Worm (Caenorhabditis elegans) whole organism, L4 larva: ENCODE measurements around the gene npr-43.

ENCODE experiments used
- F49E8.2 ChIP-seq: sonication (generic microtip); optimal IDR thresholded peaks from 2 replicates; lab custom pipeline; 2016; ENCODE audit warnings: missing compliant biosample characterization, mild to moderate bottlenecking, missing genetic modification characterization, borderline replicate concordance
- daf-16 ChIP-seq, 3 experiments: sonication (generic microtip); optimal IDR thresholded peaks; 2 replicates each; lab custom pipeline; 2016 to 2017; ENCODE audit warnings: missing genetic modification characterization in 3 of 3, missing genetic modification reagents in 3 of 3, mild to moderate bottlenecking in 2 of 3, missing compliant biosample characterization in 2 of 3, missing biosample characterization in 1 of 3, moderate library complexity in 1 of 3
- lin-13 ChIP-seq: fragments of 150-350 bp; optimal IDR thresholded peaks from 2 replicates; lab custom pipeline; 2014; ENCODE audit warnings: missing biosample characterization, missing genetic modification reagents, missing genetic modification characterization
- nhr-25 ChIP-seq: sonication (generic microtip); optimal IDR thresholded peaks from 2 replicates; lab custom pipeline; 2017; ENCODE audit warnings: missing genetic modification characterization, mild to moderate bottlenecking, missing compliant biosample characterization, antibody characterized with exemption, moderate library complexity, borderline replicate concordance; ENCODE audit not compliant: insufficient read depth

DNA sequence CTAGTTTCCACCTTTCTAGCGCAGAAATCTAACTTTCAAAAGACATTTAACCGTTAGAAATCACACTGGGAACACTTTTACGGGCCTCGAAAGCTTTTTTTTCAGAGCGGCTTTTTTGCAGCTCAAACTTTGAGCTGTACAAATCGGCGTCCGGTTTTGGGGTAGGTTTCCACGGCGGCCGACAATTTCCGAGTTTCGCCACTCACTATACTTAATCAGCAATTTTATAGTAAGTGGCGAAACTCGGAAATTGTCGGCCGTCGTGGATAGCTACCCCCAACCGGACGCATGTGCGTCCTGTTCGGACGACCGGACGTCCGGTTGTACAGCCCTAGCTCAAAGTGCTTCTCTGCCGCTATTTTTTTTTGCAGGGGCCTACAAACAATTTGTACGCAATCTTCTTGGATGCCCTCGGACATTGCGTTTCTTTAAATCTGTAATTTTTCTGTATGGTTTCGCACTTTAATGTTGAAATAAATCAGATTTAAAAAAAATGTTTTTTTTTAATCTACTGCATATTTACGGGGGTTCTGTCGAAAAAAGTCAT lies 17.3 kb upstream of the npr-43 start:
- no peak for TF ChIP-seq F49E8.2
- no peak for TF ChIP-seq nhr-25 (tag; lab: Kevin White, UChicago)
- TF ChIP-seq lin-13 (GFP tag; lab: Kevin White, UChicago): no peak
- no peak for TF ChIP-seq daf-16 (GFP tag; optimal IDR thresholded peaks at IDR 0.05; lab: Kevin White, UChicago)
- TF ChIP-seq daf-16 (tag; optimal IDR thresholded peaks at IDR 0.05; lab: Kevin White, UChicago): no peak
